Worm (Caenorhabditis elegans): Measurements from ENCODE around the gene chil-4.
"Not testable (repeated sequence)": the region's sequence is repeated elsewhere in the genome, so short reads cannot be mapped to it uniquely, and the experiment has no call there.

DNA sequence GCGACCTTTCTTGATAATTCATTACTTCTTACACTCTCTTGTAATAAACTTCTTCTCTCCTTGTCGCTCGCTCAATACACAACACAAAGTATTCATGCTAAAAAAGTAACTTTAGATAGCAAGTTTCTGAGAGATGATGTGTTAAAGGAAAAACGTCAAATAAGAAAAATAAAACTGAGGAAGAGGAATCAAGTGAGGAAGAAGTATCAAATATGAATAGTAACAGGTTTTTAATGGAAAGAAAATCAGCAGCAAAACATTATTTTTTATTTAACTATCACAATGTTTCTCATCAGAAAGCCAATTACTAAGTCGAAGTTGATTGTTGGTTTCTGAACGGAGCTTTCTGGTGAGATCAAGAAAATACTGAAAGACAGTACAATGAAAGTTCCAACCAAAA, 10.9 kb upstream of the chil-4 start, which contains the start of gene chil-1:
- not testable (repeated sequence) for TF ChIP-seq klf-2 (GFP tag; conservative IDR thresholded peaks at IDR 0.05); flt-1 (GFP tag; IDR thresholded peaks at IDR 0.05); cog-1 (tag; optimal IDR thresholded peaks at IDR 0.05); T22C8.4 (GFP tag; IDR thresholded peaks at IDR 0.05); med-1 (GFP tag; optimal IDR thresholded peaks at IDR 0.05; ENCODE audit: insufficient read depth); tab-1 (GFP tag; IDR thresholded peaks at IDR 0.05); ref-1 (GFP tag; conservative IDR thresholded peaks at IDR 0.05); ztf-29 (GFP tag; IDR thresholded peaks at IDR 0.05)
